Fruit fly (Drosophila melanogaster) whole organism, embryonic: ENCODE data around the gene CG32483.

Source experiments
- ATbp ChIP-seq: fragments of 200-800 bp; sonication (Bioruptor generic); optimal IDR thresholded peaks from 2 replicates; lab custom pipeline; 2017; ENCODE audit warnings: missing biosample characterization, mild to moderate bottlenecking, missing genetic modification characterization, missing genetic modification reagents
- Aef1 ChIP-seq: fragments of 200-800 bp; sonication (Bioruptor generic); IDR thresholded peaks from 3 replicates; pipeline ENCODE4 v1.3.6; 2022; ENCODE audit warnings: missing biosample characterization, missing genetic modification characterization
- Atf-2 ChIP-seq: fragments of 200-800 bp; sonication (Bioruptor generic); optimal IDR thresholded peaks from 2 replicates; lab custom pipeline; 2016; ENCODE audit warnings: missing biosample characterization, missing genetic modification characterization
- B-H1 ChIP-seq: fragments of 200-800 bp; sonication (Bioruptor generic); IDR thresholded peaks from 3 replicates; pipeline ENCODE4 v1.3.6; 2022; ENCODE audit warnings: missing biosample characterization, missing genetic modification characterization
- CG11456 ChIP-seq: fragments of 200-800 bp; sonication (Bioruptor generic); IDR thresholded peaks from 3 replicates; pipeline ENCODE4 v1.3.6; 2022; ENCODE audit warnings: missing biosample characterization, missing genetic modification characterization
- CG11504 ChIP-seq: fragments of 200-800 bp; sonication (Bioruptor generic); optimal IDR thresholded peaks from 3 replicates; lab custom pipeline; 2019; ENCODE audit warnings: missing biosample characterization, mild to moderate bottlenecking, missing genetic modification characterization, moderate library complexity
- CG11560 ChIP-seq: fragments of 200-800 bp; sonication (Bioruptor generic); IDR thresholded peaks from 3 replicates; pipeline ENCODE4 v1.3.6; 2022; ENCODE audit warnings: missing biosample characterization, missing genetic modification characterization
- CG12071 ChIP-seq: fragments of 200-800 bp; sonication (Bioruptor generic); optimal IDR thresholded peaks from 3 replicates; lab custom pipeline; 2018; ENCODE audit warnings: missing biosample characterization, mild to moderate bottlenecking, missing genetic modification characterization
- CG16815 ChIP-seq: fragments of 200-800 bp; sonication (Bioruptor generic); optimal IDR thresholded peaks from 3 replicates; lab custom pipeline; 2017; ENCODE audit warnings: missing biosample characterization, mild to moderate bottlenecking, missing genetic modification characterization
- CG17829 ChIP-seq: fragments of 200-800 bp; optimal IDR thresholded peaks from 2 replicates; lab custom pipeline; 2019; ENCODE audit warnings: missing biosample characterization, mild to moderate bottlenecking, missing genetic modification characterization, moderate library complexity
- CG1832 ChIP-seq: fragments of 200-800 bp; sonication (Bioruptor generic); optimal IDR thresholded peaks from 2 replicates; lab custom pipeline; 2017; ENCODE audit warnings: missing biosample characterization, mild to moderate bottlenecking, missing genetic modification characterization, inconsistent platforms
- CG18476 ChIP-seq: fragments of 200-800 bp; sonication (Bioruptor generic); optimal IDR thresholded peaks from 2 replicates; lab custom pipeline; 2016; ENCODE audit warnings: missing biosample characterization, mild to moderate bottlenecking, missing genetic modification characterization
- CG18599 ChIP-seq: fragments of 200-800 bp; sonication (Bioruptor generic); optimal IDR thresholded peaks from 3 replicates; lab custom pipeline; 2017; ENCODE audit warnings: missing biosample characterization, missing genetic modification characterization, mild to moderate bottlenecking, moderate library complexity, missing genetic modification reagents
- CG3163 ChIP-seq: fragments of 200-800 bp; sonication (Bioruptor generic); optimal IDR thresholded peaks from 3 replicates; lab custom pipeline; 2016; ENCODE audit warnings: missing biosample characterization, missing genetic modification characterization
- CG34422 ChIP-seq: fragments of 200-800 bp; sonication (Bioruptor generic); IDR thresholded peaks from 3 replicates; pipeline ENCODE4 v1.3.6; 2022; ENCODE audit warnings: missing biosample characterization, missing genetic modification characterization
- CG4820 ChIP-seq: fragments of 200-800 bp; sonication (Bioruptor generic); optimal IDR thresholded peaks from 3 replicates; lab custom pipeline; 2016; ENCODE audit warnings: missing biosample characterization, missing genetic modification characterization
- CG4854 ChIP-seq: fragments of 200-800 bp; sonication (Bioruptor generic); optimal IDR thresholded peaks from 2 replicates; lab custom pipeline; 2016; ENCODE audit warnings: missing biosample characterization, missing genetic modification characterization, inconsistent platforms
- CG7839 ChIP-seq: fragments of 200-800 bp; sonication (Bioruptor generic); optimal IDR thresholded peaks from 3 replicates; lab custom pipeline; 2018; ENCODE audit warnings: missing biosample characterization, mild to moderate bottlenecking, missing genetic modification characterization, moderate library complexity
- CG7963 ChIP-seq: fragments of 200-800 bp; sonication (Bioruptor generic); IDR thresholded peaks from 3 replicates; pipeline ENCODE4 v1.3.6; 2022; ENCODE audit warnings: missing biosample characterization, missing genetic modification characterization; ENCODE audit not compliant: partially characterized antibody
- CG8924 ChIP-seq: fragments of 200-800 bp; optimal IDR thresholded peaks from 3 replicates; lab custom pipeline; 2019; ENCODE audit warnings: missing biosample characterization, mild to moderate bottlenecking, missing genetic modification characterization, moderate library complexity
- CG9437 ChIP-seq: fragments of 200-800 bp; sonication (Bioruptor generic); optimal IDR thresholded peaks from 2 replicates; lab custom pipeline; 2018; ENCODE audit warnings: missing biosample characterization, mild to moderate bottlenecking, missing genetic modification characterization
- CoRest ChIP-seq: fragments of 200-800 bp; sonication (Bioruptor generic); optimal IDR thresholded peaks from 3 replicates; lab custom pipeline; 2018; ENCODE audit warnings: missing biosample characterization, mild to moderate bottlenecking, missing genetic modification characterization, moderate library complexity
- H15 ChIP-seq: fragments of 200-800 bp; sonication (Bioruptor generic); IDR thresholded peaks from 3 replicates; pipeline ENCODE4 v1.3.6; 2022; ENCODE audit warnings: missing biosample characterization, missing genetic modification characterization
- HHEX ChIP-seq: fragments of 200-800 bp; sonication (Bioruptor generic); optimal IDR thresholded peaks from 3 replicates; lab custom pipeline; 2017; ENCODE audit warnings: missing biosample characterization, mild to moderate bottlenecking, missing genetic modification characterization, missing genetic modification reagents
- HLH3B ChIP-seq: fragments of 200-800 bp; sonication (Bioruptor generic); IDR thresholded peaks from 2 replicates; pipeline ENCODE4 v1.3.6; 2022; ENCODE audit warnings: missing biosample characterization, missing genetic modification characterization
- Hey ChIP-seq: fragments of 200-800 bp; sonication (Bioruptor generic); optimal IDR thresholded peaks from 3 replicates; lab custom pipeline; 2018; ENCODE audit warnings: missing biosample characterization, mild to moderate bottlenecking, missing genetic modification characterization
- Lhr ChIP-seq: fragments of 200-800 bp; sonication (Bioruptor generic); optimal IDR thresholded peaks from 3 replicates; lab custom pipeline; 2017; ENCODE audit warnings: mild to moderate bottlenecking, missing biosample characterization, missing genetic modification reagents, missing genetic modification characterization
- Nf-YB ChIP-seq: fragments of 200-800 bp; sonication (Bioruptor generic); optimal IDR thresholded peaks from 3 replicates; lab custom pipeline; 2019; ENCODE audit warnings: missing biosample characterization, mild to moderate bottlenecking, missing genetic modification characterization, moderate library complexity
- PHDP ChIP-seq: fragments of 200-800 bp; sonication (Bioruptor generic); optimal IDR thresholded peaks from 3 replicates; lab custom pipeline; 2018; ENCODE audit warnings: missing biosample characterization, mild to moderate bottlenecking, missing genetic modification characterization, moderate library complexity
- Spps ChIP-seq: fragments of 200-800 bp; sonication (Bioruptor generic); optimal IDR thresholded peaks from 2 replicates; lab custom pipeline; 2018; ENCODE audit warnings: missing biosample characterization, mild to moderate bottlenecking, missing genetic modification characterization
- amos ChIP-seq: fragments of 200-800 bp; sonication (Bioruptor generic); IDR thresholded peaks from 2 replicates; pipeline ENCODE4 v1.3.6; 2022; ENCODE audit warnings: missing biosample characterization, missing genetic modification characterization; ENCODE audit not compliant: partially characterized antibody
- ap ChIP-seq: fragments of 200-800 bp; sonication (Bioruptor generic); IDR thresholded peaks from 2 replicates; pipeline ENCODE4 v1.3.6; 2022; ENCODE audit warnings: missing biosample characterization, missing genetic modification characterization
- ato ChIP-seq: fragments of 200-800 bp; sonication (Bioruptor generic); IDR thresholded peaks from 2 replicates; pipeline ENCODE4 v1.3.6; 2022; ENCODE audit warnings: missing biosample characterization, missing genetic modification characterization; ENCODE audit not compliant: partially characterized antibody
- bcd ChIP-seq: fragments of 200-800 bp; sonication (Bioruptor generic); optimal IDR thresholded peaks from 2 replicates; lab custom pipeline; 2017; ENCODE audit warnings: missing biosample characterization, mild to moderate bottlenecking, missing genetic modification characterization
- bigmax ChIP-seq: fragments of 200-800 bp; sonication (Bioruptor generic); optimal IDR thresholded peaks from 2 replicates; lab custom pipeline; 2018; ENCODE audit warnings: missing biosample characterization, mild to moderate bottlenecking, missing genetic modification characterization
- crp ChIP-seq, 2 experiments: fragments of 200-800 bp; sonication (Bioruptor generic); optimal IDR thresholded peaks; 2 replicates in 1 of 2; 3 replicates in 1 of 2; lab custom pipeline; 2017; ENCODE audit warnings: missing biosample characterization in 2 of 2, missing genetic modification characterization in 2 of 2, mild to moderate bottlenecking in 1 of 2, moderate library complexity in 1 of 2
- dm ChIP-seq: fragments of 200-800 bp; sonication (Bioruptor generic); optimal IDR thresholded peaks from 3 replicates; lab custom pipeline; 2016; ENCODE audit warnings: missing biosample characterization, missing genetic modification characterization
- eyg ChIP-seq: fragments of 200-800 bp; sonication (Bioruptor generic); optimal IDR thresholded peaks from 3 replicates; lab custom pipeline; 2016; ENCODE audit warnings: missing biosample characterization, missing genetic modification characterization
- gcm2 ChIP-seq: fragments of 200-800 bp; sonication (Bioruptor generic); optimal IDR thresholded peaks from 2 replicates; lab custom pipeline; 2016; ENCODE audit warnings: missing biosample characterization, missing genetic modification characterization
- gfzf ChIP-seq: fragments of 200-800 bp; sonication (Bioruptor generic); optimal IDR thresholded peaks from 2 replicates; lab custom pipeline; 2016; ENCODE audit warnings: missing biosample characterization, mild to moderate bottlenecking, missing genetic modification characterization, moderate library complexity
- prd ChIP-seq, 3 experiments: fragments of >200 bp in 2 of 3; fragments of 200-800 bp in 1 of 3; sonication (Bioruptor generic) in 1 of 3; optimal IDR thresholded peaks in 2 of 3; IDR thresholded peaks in 1 of 3; 2 replicates in 2 of 3; 3 replicates in 1 of 3; pipeline versions ENCODE4 v1.3.6 to Lab custom; 2017 to 2022; ENCODE audit warnings: missing biosample characterization in 1 of 3, missing genetic modification characterization in 1 of 3
- pros ChIP-seq: fragments of 200-800 bp; sonication (Bioruptor generic); optimal IDR thresholded peaks from 3 replicates; lab custom pipeline; 2019; ENCODE audit warnings: missing biosample characterization, mild to moderate bottlenecking, missing genetic modification characterization, moderate library complexity
- psq ChIP-seq: fragments of 200-800 bp; sonication (Bioruptor generic); optimal IDR thresholded peaks from 2 replicates; lab custom pipeline; 2017; ENCODE audit warnings: missing biosample characterization, missing genetic modification characterization
- sens-2 ChIP-seq: fragments of 200-800 bp; sonication (Bioruptor generic); IDR thresholded peaks from 2 replicates; pipeline ENCODE4 v1.3.6; 2022; ENCODE audit warnings: missing biosample characterization, missing genetic modification characterization
- shn ChIP-seq: fragments of 200-800 bp; sonication (Bioruptor generic); optimal IDR thresholded peaks from 3 replicates; lab custom pipeline; 2016; ENCODE audit warnings: missing biosample characterization, missing genetic modification characterization
- sisA ChIP-seq: fragments of 200-800 bp; sonication (Bioruptor generic); IDR thresholded peaks from 2 replicates; pipeline ENCODE4 v1.3.6; 2022; ENCODE audit warnings: missing biosample characterization, missing genetic modification characterization
- sug ChIP-seq: fragments of 200-800 bp; optimal IDR thresholded peaks from 2 replicates; lab custom pipeline; 2019; ENCODE audit warnings: missing biosample characterization, mild to moderate bottlenecking, missing genetic modification characterization, moderate library complexity
- trem ChIP-seq: fragments of 200-800 bp; optimal IDR thresholded peaks from 3 replicates; lab custom pipeline; 2019; ENCODE audit warnings: missing biosample characterization, mild to moderate bottlenecking, missing genetic modification characterization, moderate library complexity
- twi ChIP-seq: fragments of 200-800 bp; optimal IDR thresholded peaks from 2 replicates; lab custom pipeline; 2019; ENCODE audit warnings: missing biosample characterization, mild to moderate bottlenecking, missing genetic modification characterization, moderate library complexity
- usp ChIP-seq: fragments of >200 bp; optimal IDR thresholded peaks from 2 replicates; lab custom pipeline; 2017; ENCODE audit warnings: missing biosample characterization, missing genetic modification characterization

CG32483 gene

dm6 chr3L:685441-685804 lies 4.5 kb downstream of the CG32483 start, which contains the start of gene ebd1 (continued):
- TF ChIP-seq CG3163 (GFP tag; lab: Kevin White, UChicago) (peak; percentile 45), HHEX (GFP tag; lab: Kevin White, UChicago) (no peak), psq (GFP tag; lab: Kevin White, UChicago) (no peak), CG1832 (GFP tag; lab: Kevin White, UChicago) (peak; percentile 80), usp (GFP tag; lab: Kevin White, UChicago) (no peak), HLH3B (peak; percentile 7; the same call in 1 of the 2 replicates), CG16815 (GFP tag; lab: Kevin White, UChicago) (no peak), gfzf (GFP tag; lab: Kevin White, UChicago) (no peak), CG7839 (tag; lab: Kevin White, UChicago) (no peak), CG7963 (GFP tag; lab: Robert Waterston, UW) (0 out of 3 replicates have a peak, but pooled peaks have one; percentile 29), amos (GFP tag; lab: Robert Waterston, UW) (no peak), twi (tag; lab: Kevin White, UChicago) (peak; percentile 56), sug (tag; lab: Kevin White, UChicago) (peak; percentile 19), CG11456 (GFP tag; lab: Robert Waterston, UW) (no peak), Aef1 (GFP tag; lab: Robert Waterston, UW) (0 out of 3 replicates have a peak, but pooled peaks have one; percentile 4), Nf-YB (GFP tag; lab: Kevin White, UChicago) (peak; percentile 8), bcd (no peak), CG4854 (GFP tag; lab: Kevin White, UChicago) (no peak), CG34422 (GFP tag; lab: Robert Waterston, UW) (no peak), shn (GFP tag; lab: Kevin White, UChicago) (no peak), prd (optimal IDR thresholded peaks at IDR 0.05; lab: Kevin White, UChicago) (no peak), prd (GFP tag; IDR thresholded peaks at IDR 0.05; lab: Robert Waterston, UW) (no peak), CG12071 (GFP tag; lab: Kevin White, UChicago) (peak; percentile 2), ato (no peak), pros (GFP tag; lab: Kevin White, UChicago) (peak; percentile 28), CG17829 (tag; lab: Kevin White, UChicago) (peak; percentile 38), H15 (no peak), CG9437 (GFP tag; lab: Kevin White, UChicago) (no peak), ATbp (no peak), dm (GFP tag; lab: Kevin White, UChicago) (peak; percentile 79), sisA (no peak), CoRest (no peak), CG18476 (GFP tag; lab: Kevin White, UChicago) (no peak), Spps (tag; lab: Kevin White, UChicago) (no peak), gcm2 (GFP tag; lab: Kevin White, UChicago) (no peak), Atf-2 (GFP tag; lab: Kevin White, UChicago) (no peak), CG18599 (no peak), trem (tag; lab: Kevin White, UChicago) (peak; percentile 39), bigmax (no peak), Lhr (GFP tag; lab: Kevin White, UChicago) (no peak), Hey (tag; lab: Kevin White, UChicago) (no peak), CG11560 (tag; lab: Robert Waterston, UW) (no peak), eyg (GFP tag; lab: Kevin White, UChicago) (no peak), CG11504 (tag; lab: Kevin White, UChicago) (no peak), CG8924 (tag; lab: Kevin White, UChicago) (peak; percentile 43), B-H1 (no peak), sens-2 (GFP tag; lab: Robert Waterston, UW) (no peak), ap (GFP tag; lab: Robert Waterston, UW) (no peak), PHDP (tag; lab: Kevin White, UChicago) (peak; percentile 27), CG4820 (GFP tag; lab: Kevin White, UChicago) (no peak), crp (GFP tag; optimal IDR thresholded peaks at IDR 0.05; lab: Kevin White, UChicago) (peak in 1 of 2 experiments; percentile 75)
